Fruit fly (Drosophila melanogaster): ENCODE results near the gene CG5397.

Gene CG5397

dm6 chr2L:1213587-1213986, 26.2 kb upstream of the CG5397 start (continued):
- TF ChIP-seq disco-r (GFP tag; optimal IDR thresholded peaks at IDR 0.05) (no peak), CG6813 (GFP tag; optimal IDR thresholded peaks at IDR 0.05) (no peak), crol (GFP tag; IDR thresholded peaks at IDR 0.05) (no peak), lbe (GFP tag; optimal IDR thresholded peaks at IDR 0.05) (no peak), D19A (tag; optimal IDR thresholded peaks at IDR 0.05) (no peak), Dfd (GFP tag; optimal IDR thresholded peaks at IDR 0.05) (no peak), ci (GFP tag; IDR thresholded peaks at IDR 0.05) (0 out of 3 replicates have a peak, but pooled peaks have one; percentile 45), NC2α (GFP tag; optimal IDR thresholded peaks at IDR 0.05) (no peak), C15 (GFP tag; IDR thresholded peaks at IDR 0.05) (0 out of 3 replicates have a peak, but pooled peaks have one; percentile 12), sob (GFP tag; IDR thresholded peaks at IDR 0.05) (no peak)

dm6 chr2L:1214465-1214864, 25.4 kb upstream of the CG5397 start:
- no peak for TF ChIP-seq CG10565 (GFP tag; optimal IDR thresholded peaks at IDR 0.05)
- no peak for TF ChIP-seq CG12104 (GFP tag; optimal IDR thresholded peaks at IDR 0.05)
- TF ChIP-seq CG8290 (GFP tag; optimal IDR thresholded peaks at IDR 0.05) = no peak
- TF ChIP-seq CG8290 (tag; optimal IDR thresholded peaks at IDR 0.05) = peak in 1 of 2 experiments; percentile 11
- peak; percentile 69 for TF ChIP-seq ase (GFP tag; IDR thresholded peaks at IDR 0.05)
- peak; percentile 79 for TF ChIP-seq vvl (GFP tag; IDR thresholded peaks at IDR 0.05)
- no peak for TF ChIP-seq CkIIα-i1 (GFP tag; IDR thresholded peaks at IDR 0.05)
- TF ChIP-seq D19B (GFP tag; optimal IDR thresholded peaks at IDR 0.05) = no peak
- TF ChIP-seq PHDP (tag; optimal IDR thresholded peaks at IDR 0.05) = peak; percentile 48
- no peak for TF ChIP-seq cas (GFP tag; IDR thresholded peaks at IDR 0.05)
- TF ChIP-seq Camta (GFP tag; optimal IDR thresholded peaks at IDR 0.05) = no peak
- TF ChIP-seq Fer2 (tag; optimal IDR thresholded peaks at IDR 0.05) = no peak
- 0 out of 2 replicates have a peak, but pooled peaks have one; percentile 37 for TF ChIP-seq ap (GFP tag; IDR thresholded peaks at IDR 0.05)
- TF ChIP-seq H2.0 (GFP tag; IDR thresholded peaks at IDR 0.05) = 0 out of 2 replicates have a peak, but pooled peaks have one; percentile 9
- TF ChIP-seq CG14441 (GFP tag; IDR thresholded peaks at IDR 0.05) = peak; percentile 58
- peak; percentile 73 for TF ChIP-seq lab (GFP tag; optimal IDR thresholded peaks at IDR 0.05)
- no peak for TF ChIP-seq CG11398 (GFP tag; optimal IDR thresholded peaks at IDR 0.05)
- TF ChIP-seq CG7372 (GFP tag; IDR thresholded peaks at IDR 0.05) = no peak
- TF ChIP-seq her (GFP tag; optimal IDR thresholded peaks at IDR 0.05) = no peak
- no peak for TF ChIP-seq CG32767 (GFP tag; IDR thresholded peaks at IDR 0.05)
- TF ChIP-seq jumu (GFP tag; optimal IDR thresholded peaks at IDR 0.05) = no peak
- no peak for TF ChIP-seq Side (GFP tag; optimal IDR thresholded peaks at IDR 0.05)
- peak; percentile 3 for TF ChIP-seq CG12155 (GFP tag; optimal IDR thresholded peaks at IDR 0.05)
- TF ChIP-seq MESR4 (GFP tag; optimal IDR thresholded peaks at IDR 0.05) = no peak
- no peak for TF ChIP-seq Atf6 (GFP tag; IDR thresholded peaks at IDR 0.05)
- peak; percentile 63; the same call in 2 of the 3 replicates for TF ChIP-seq dysf (GFP tag; IDR thresholded peaks at IDR 0.05)
- TF ChIP-seq fd64A (GFP tag; optimal IDR thresholded peaks at IDR 0.05) = no peak
- TF ChIP-seq chif (GFP tag; optimal IDR thresholded peaks at IDR 0.05) = no peak
- TF ChIP-seq CG4707 (GFP tag; optimal IDR thresholded peaks at IDR 0.05) = no peak
- TF ChIP-seq CG8924 (tag; optimal IDR thresholded peaks at IDR 0.05) = peak; percentile 36
- TF ChIP-seq Rx (GFP tag; IDR thresholded peaks at IDR 0.05) = no peak
- TF ChIP-seq Trl (optimal IDR thresholded peaks at IDR 0.05) = no peak
- TF ChIP-seq Trl (GFP tag; optimal IDR thresholded peaks at IDR 0.05) = no peak
- TF ChIP-seq D19A (tag; optimal IDR thresholded peaks at IDR 0.05) = peak; percentile 28
- TF ChIP-seq tup (GFP tag; optimal IDR thresholded peaks at IDR 0.05) = no peak
- no peak for TF ChIP-seq pros (GFP tag; optimal IDR thresholded peaks at IDR 0.05)
- no peak for TF ChIP-seq nerfin-2 (GFP tag; IDR thresholded peaks at IDR 0.05; ENCODE audit: partially characterized antibody)
- TF ChIP-seq CG4617 (GFP tag; optimal IDR thresholded peaks at IDR 0.05; ENCODE audit: borderline replicate concordance) = no peak
- peak; percentile 62 for TF ChIP-seq CG11504 (tag; optimal IDR thresholded peaks at IDR 0.05)
- peak; percentile 48 for TF ChIP-seq Meics (GFP tag; optimal IDR thresholded peaks at IDR 0.05)
- TF ChIP-seq CG15479 (GFP tag; optimal IDR thresholded peaks at IDR 0.05) = no peak
- TF ChIP-seq eve (GFP tag; optimal IDR thresholded peaks at IDR 0.05) = no peak
- no peak for TF ChIP-seq gro (GFP tag; optimal IDR thresholded peaks at IDR 0.05)
